Fruit fly (Drosophila melanogaster) whole organism, embryonic: ENCODE results near the gene NC2beta.

Experiments
- B-H2 ChIP-seq: fragments of 200-800 bp; sonication (Bioruptor generic); optimal IDR thresholded peaks from 2 replicates; lab custom pipeline; 2018; ENCODE audit warnings: missing biosample characterization, mild to moderate bottlenecking, missing genetic modification characterization
- Bgb ChIP-seq: fragments of 200-800 bp; sonication (Bioruptor generic); IDR thresholded peaks from 2 replicates; pipeline ENCODE4 v1.3.6; 2022; ENCODE audit warnings: missing biosample characterization, missing genetic modification characterization; ENCODE audit not compliant: partially characterized antibody
- BtbVII ChIP-seq: fragments of 200-800 bp; sonication (Bioruptor generic); optimal IDR thresholded peaks from 3 replicates; lab custom pipeline; 2017; ENCODE audit warnings: missing biosample characterization, mild to moderate bottlenecking, missing genetic modification characterization
- CG10366 ChIP-seq: fragments of 200-800 bp; sonication (Bioruptor generic); IDR thresholded peaks from 2 replicates; pipeline ENCODE4 v1.3.6; 2022; ENCODE audit warnings: missing biosample characterization, missing genetic modification characterization
- CG10565 ChIP-seq: fragments of 200-800 bp; sonication (Bioruptor generic); optimal IDR thresholded peaks from 3 replicates; lab custom pipeline; 2016; ENCODE audit warnings: missing biosample characterization, mild to moderate bottlenecking, missing genetic modification characterization
- CG10654 ChIP-seq: fragments of 200-800 bp; sonication (Bioruptor generic); optimal IDR thresholded peaks from 2 replicates; lab custom pipeline; 2016; ENCODE audit warnings: missing biosample characterization, missing genetic modification characterization
- CG11398 ChIP-seq: fragments of 200-800 bp; sonication (Bioruptor generic); optimal IDR thresholded peaks from 2 replicates; lab custom pipeline; 2016; ENCODE audit warnings: missing biosample characterization, missing genetic modification characterization
- CG11456 ChIP-seq: fragments of 200-800 bp; sonication (Bioruptor generic); IDR thresholded peaks from 3 replicates; pipeline ENCODE4 v1.3.6; 2022; ENCODE audit warnings: missing biosample characterization, missing genetic modification characterization
- CG11560 ChIP-seq: fragments of 200-800 bp; sonication (Bioruptor generic); IDR thresholded peaks from 3 replicates; pipeline ENCODE4 v1.3.6; 2022; ENCODE audit warnings: missing biosample characterization, missing genetic modification characterization
- CG12104 ChIP-seq: fragments of 200-800 bp; sonication (Bioruptor generic); optimal IDR thresholded peaks from 3 replicates; lab custom pipeline; 2016; ENCODE audit warnings: missing biosample characterization, missing genetic modification characterization
- CG1647 ChIP-seq: fragments of 200-800 bp; sonication (Bioruptor generic); optimal IDR thresholded peaks from 3 replicates; lab custom pipeline; 2016; ENCODE audit warnings: missing biosample characterization, missing genetic modification characterization
- CG18476 ChIP-seq: fragments of 200-800 bp; sonication (Bioruptor generic); optimal IDR thresholded peaks from 2 replicates; lab custom pipeline; 2016; ENCODE audit warnings: missing biosample characterization, mild to moderate bottlenecking, missing genetic modification characterization
- CG31388 ChIP-seq: fragments of 200-800 bp; sonication (Bioruptor generic); optimal IDR thresholded peaks from 2 replicates; lab custom pipeline; 2016; ENCODE audit warnings: missing biosample characterization, missing genetic modification characterization
- CG33213 ChIP-seq: fragments of 200-800 bp; sonication (Bioruptor generic); optimal IDR thresholded peaks from 3 replicates; lab custom pipeline; 2016; ENCODE audit warnings: missing biosample characterization, missing genetic modification characterization
- CG34376 ChIP-seq: fragments of 200-800 bp; sonication (Bioruptor generic); optimal IDR thresholded peaks from 2 replicates; lab custom pipeline; 2018; ENCODE audit warnings: missing biosample characterization, mild to moderate bottlenecking, missing genetic modification characterization
- CG3995 ChIP-seq: fragments of 200-800 bp; sonication (Bioruptor generic); optimal IDR thresholded peaks from 3 replicates; lab custom pipeline; 2016; ENCODE audit warnings: missing biosample characterization, missing genetic modification characterization
- CG4360 ChIP-seq: fragments of 200-800 bp; sonication (Bioruptor generic); IDR thresholded peaks from 2 replicates; pipeline ENCODE4 v1.3.6; 2022; ENCODE audit warnings: missing biosample characterization, missing genetic modification characterization
- CG5180 ChIP-seq: fragments of 200-800 bp; sonication (Bioruptor generic); optimal IDR thresholded peaks from 3 replicates; lab custom pipeline; 2017; ENCODE audit warnings: missing biosample characterization, missing genetic modification characterization, mild to moderate bottlenecking, moderate library complexity, missing genetic modification reagents
- CG5953 ChIP-seq: fragments of 200-800 bp; sonication (Bioruptor generic); IDR thresholded peaks from 2 replicates; pipeline ENCODE4 v1.3.6; 2022; ENCODE audit warnings: missing biosample characterization, missing genetic modification characterization
- CG6854 ChIP-seq: fragments of 200-800 bp; sonication (Bioruptor generic); optimal IDR thresholded peaks from 3 replicates; lab custom pipeline; 2017; ENCODE audit warnings: missing biosample characterization, mild to moderate bottlenecking, missing genetic modification characterization
- CG7745 ChIP-seq: fragments of 200-800 bp; sonication (Bioruptor generic); optimal IDR thresholded peaks from 2 replicates; lab custom pipeline; 2018; ENCODE audit warnings: missing biosample characterization, mild to moderate bottlenecking, missing genetic modification characterization, moderate library complexity
- CG9727 ChIP-seq: fragments of 200-800 bp; sonication (Bioruptor generic); optimal IDR thresholded peaks from 3 replicates; lab custom pipeline; 2017; ENCODE audit warnings: missing biosample characterization, mild to moderate bottlenecking, missing genetic modification characterization
- CoRest ChIP-seq: fragments of 200-800 bp; sonication (Bioruptor generic); optimal IDR thresholded peaks from 3 replicates; lab custom pipeline; 2018; ENCODE audit warnings: missing biosample characterization, mild to moderate bottlenecking, missing genetic modification characterization, moderate library complexity
- Dll ChIP-seq: fragments of 200-800 bp; sonication (Bioruptor generic); IDR thresholded peaks from 4 replicates; pipeline ENCODE4 v1.3.6; 2022; ENCODE audit warnings: missing biosample characterization, missing genetic modification characterization; ENCODE audit not compliant: partially characterized antibody
- Ets97D ChIP-seq: fragments of 200-800 bp; sonication (Bioruptor generic); optimal IDR thresholded peaks from 3 replicates; lab custom pipeline; 2016; ENCODE audit warnings: missing biosample characterization, missing genetic modification characterization
- HLHmδ ChIP-seq: fragments of 200-800 bp; sonication (Bioruptor generic); optimal IDR thresholded peaks from 2 replicates; lab custom pipeline; 2018; ENCODE audit warnings: missing biosample characterization, mild to moderate bottlenecking, missing genetic modification characterization, moderate library complexity
- Mrtf ChIP-seq: fragments of 200-800 bp; sonication (Bioruptor generic); IDR thresholded peaks from 3 replicates; pipeline ENCODE4 v1.3.6; 2022; ENCODE audit warnings: missing biosample characterization, missing genetic modification characterization
- NK7.1 ChIP-seq: fragments of 200-800 bp; sonication (Bioruptor generic); optimal IDR thresholded peaks from 3 replicates; lab custom pipeline; 2016; ENCODE audit warnings: missing biosample characterization, missing genetic modification characterization
- Nf-YA ChIP-seq: fragments of 200-800 bp; sonication (Bioruptor generic); IDR thresholded peaks from 2 replicates; pipeline ENCODE4 v1.3.6; 2022; ENCODE audit warnings: missing biosample characterization, missing genetic modification characterization
- Oli ChIP-seq: fragments of 200-800 bp; sonication (Bioruptor generic); optimal IDR thresholded peaks from 2 replicates; lab custom pipeline; 2018; ENCODE audit warnings: missing biosample characterization, mild to moderate bottlenecking, missing genetic modification characterization, moderate library complexity
- PHDP ChIP-seq: fragments of 200-800 bp; sonication (Bioruptor generic); optimal IDR thresholded peaks from 3 replicates; lab custom pipeline; 2018; ENCODE audit warnings: missing biosample characterization, mild to moderate bottlenecking, missing genetic modification characterization, moderate library complexity
- Tbp ChIP-seq: fragments of >200 bp; optimal IDR thresholded peaks from 2 replicates; lab custom pipeline; 2018; ENCODE audit warnings: missing biosample characterization, missing genetic modification characterization
- al ChIP-seq: fragments of 200-800 bp; sonication (Bioruptor generic); IDR thresholded peaks from 2 replicates; pipeline ENCODE4 v1.3.6; 2022; ENCODE audit warnings: missing biosample characterization, missing genetic modification characterization
- br ChIP-seq: fragments of >200 bp; optimal IDR thresholded peaks from 2 replicates; lab custom pipeline; 2017
- danr ChIP-seq: fragments of 200-800 bp; sonication (Bioruptor generic); IDR thresholded peaks from 2 replicates; pipeline ENCODE4 v1.3.6; 2022; ENCODE audit warnings: missing biosample characterization, missing genetic modification characterization
- ewg ChIP-seq: fragments of 200-800 bp; sonication (Bioruptor generic); optimal IDR thresholded peaks from 3 replicates; lab custom pipeline; 2017; ENCODE audit warnings: mild to moderate bottlenecking, missing biosample characterization, missing genetic modification reagents, missing genetic modification characterization
- eyg ChIP-seq: fragments of 200-800 bp; sonication (Bioruptor generic); optimal IDR thresholded peaks from 3 replicates; lab custom pipeline; 2016; ENCODE audit warnings: missing biosample characterization, missing genetic modification characterization
- jigr1 ChIP-seq: fragments of 200-800 bp; sonication (Bioruptor generic); IDR thresholded peaks from 3 replicates; pipeline ENCODE4 v1.3.6; 2022; ENCODE audit warnings: missing biosample characterization, missing genetic modification characterization
- kah ChIP-seq: fragments of 200-800 bp; sonication (Bioruptor generic); optimal IDR thresholded peaks from 2 replicates; lab custom pipeline; 2018; ENCODE audit warnings: missing biosample characterization, mild to moderate bottlenecking, missing genetic modification characterization
- luna ChIP-seq: fragments of 200-800 bp; sonication (Bioruptor generic); optimal IDR thresholded peaks from 2 replicates; lab custom pipeline; 2016; ENCODE audit warnings: missing biosample characterization, missing genetic modification characterization
- mam ChIP-seq: fragments of 200-800 bp; sonication (Bioruptor generic); optimal IDR thresholded peaks from 3 replicates; lab custom pipeline; 2016; ENCODE audit warnings: missing biosample characterization, missing genetic modification characterization
- mld ChIP-seq: fragments of 200-800 bp; sonication (Bioruptor generic); IDR thresholded peaks from 3 replicates; pipeline ENCODE4 v1.3.6; 2022; ENCODE audit warnings: missing biosample characterization, missing genetic modification characterization; ENCODE audit not compliant: partially characterized antibody
- pan ChIP-seq, 4 experiments: fragments of >200 bp in 3 of 4; fragments of 200-800 bp in 1 of 4; sonication (Bioruptor generic) in 1 of 4; optimal IDR thresholded peaks in 3 of 4; IDR thresholded peaks in 1 of 4; 2 replicates each; pipeline versions ENCODE4 v1.3.6 to Lab custom; 2017 to 2022; ENCODE audit warnings: missing biosample characterization in 2 of 4, missing genetic modification characterization in 2 of 4, mixed read lengths in 1 of 4
- rib ChIP-seq: fragments of 200-800 bp; sonication (Bioruptor generic); IDR thresholded peaks from 2 replicates; pipeline ENCODE4 v1.3.6; 2022; ENCODE audit warnings: missing biosample characterization, missing genetic modification characterization
- schlank ChIP-seq: fragments of 200-800 bp; sonication (Bioruptor generic); optimal IDR thresholded peaks from 2 replicates; lab custom pipeline; 2018; ENCODE audit warnings: missing biosample characterization, mild to moderate bottlenecking, missing genetic modification characterization
- slp2 ChIP-seq: fragments of 200-800 bp; sonication (Bioruptor generic); optimal IDR thresholded peaks from 2 replicates; lab custom pipeline; 2016; ENCODE audit warnings: missing biosample characterization, missing genetic modification characterization
- so ChIP-seq: fragments of 200-800 bp; sonication (Bioruptor generic); IDR thresholded peaks from 3 replicates; pipeline ENCODE4 v1.3.6; 2022; ENCODE audit warnings: missing biosample characterization, missing genetic modification characterization
- sug ChIP-seq: fragments of 200-800 bp; optimal IDR thresholded peaks from 2 replicates; lab custom pipeline; 2019; ENCODE audit warnings: missing biosample characterization, mild to moderate bottlenecking, missing genetic modification characterization, moderate library complexity
- ttk ChIP-seq: fragments of 200-800 bp; sonication (Bioruptor generic); IDR thresholded peaks from 2 replicates; pipeline ENCODE4 v2.1.2; 2022; ENCODE audit warnings: missing biosample characterization, missing genetic modification characterization
- wdn ChIP-seq: fragments of 200-800 bp; sonication (Bioruptor generic); IDR thresholded peaks from 2 replicates; pipeline ENCODE4 v1.3.6; 2022; ENCODE audit warnings: missing biosample characterization, missing genetic modification characterization
- yki ChIP-seq: fragments of >200 bp; optimal IDR thresholded peaks from 3 replicates; lab custom pipeline; 2018
- zen2 ChIP-seq: fragments of 200-800 bp; sonication (Bioruptor generic); IDR thresholded peaks from 3 replicates; pipeline ENCODE4 v1.3.6; 2022; ENCODE audit warnings: missing biosample characterization, missing genetic modification characterization; ENCODE audit not compliant: partially characterized antibody

The NC2beta gene

dm6 chr2L:15009703-15010102 is 2.1 kb downstream of the NC2beta start, which contains the start of the genes THG and Rnmt (continued):
- TF ChIP-seq ewg, result peak; percentile 55
- TF ChIP-seq sug (tag; lab: Kevin White, UChicago), result peak; percentile 83
- TF ChIP-seq CG10366 (GFP tag; lab: Robert Waterston, UW), result peak; percentile 85
- TF ChIP-seq CG6854 (GFP tag; lab: Kevin White, UChicago), result no peak
- TF ChIP-seq yki, result no peak
- peak; percentile 74 for TF ChIP-seq mam (GFP tag; lab: Kevin White, UChicago)
- TF ChIP-seq Tbp, result no peak
- TF ChIP-seq CG11456, result peak; percentile 85
- peak; percentile 35 for TF ChIP-seq CG31388
- TF ChIP-seq PHDP, result peak; percentile 90
- 0 out of 3 replicates have a peak, but pooled peaks have one; percentile 37 for TF ChIP-seq jigr1 (GFP tag; lab: Robert Waterston, UW)
- TF ChIP-seq B-H2 (GFP tag; lab: Kevin White, UChicago), result peak; percentile 90
- peak; percentile 0 for TF ChIP-seq NK7.1 (GFP tag; lab: Kevin White, UChicago)
- TF ChIP-seq CG4360 (GFP tag; lab: Robert Waterston, UW), result no peak
- peak; percentile 71 for TF ChIP-seq al (GFP tag; lab: Robert Waterston, UW)
- TF ChIP-seq CG12104 (GFP tag; lab: Kevin White, UChicago), result peak; percentile 63
- peak; percentile 51; the same call in 1 of the 3 replicates for TF ChIP-seq CG11560 (tag; lab: Robert Waterston, UW)
- TF ChIP-seq CG5180 (GFP tag; lab: Kevin White, UChicago), result no peak
- peak; percentile 7 for TF ChIP-seq kah (GFP tag; lab: Kevin White, UChicago)
- TF ChIP-seq CG5953 (GFP tag; lab: Robert Waterston, UW), result peak; percentile 71
- no peak for TF ChIP-seq mld (GFP tag; lab: Robert Waterston, UW)
- peak; percentile 54 for TF ChIP-seq CG1647 (GFP tag; lab: Kevin White, UChicago)
- no peak for TF ChIP-seq schlank
- TF ChIP-seq ttk (GFP tag; lab: Robert Waterston, UW), result peak; percentile 86
- TF ChIP-seq CoRest (tag; lab: Kevin White, UChicago), result peak; percentile 89
- peak; percentile 14 for TF ChIP-seq eyg
- no peak for TF ChIP-seq CG10565
- TF ChIP-seq so (GFP tag; lab: Robert Waterston, UW), result peak; percentile 60; the same call in 1 of the 3 replicates
- TF ChIP-seq CG3995 (GFP tag; lab: Kevin White, UChicago), result peak; percentile 50
- TF ChIP-seq slp2 (GFP tag; lab: Kevin White, UChicago), result no peak
- peak; percentile 61 for TF ChIP-seq CG34376 (GFP tag; lab: Kevin White, UChicago)
- peak; percentile 96 for TF ChIP-seq Dll (GFP tag; lab: Robert Waterston, UW)
- no peak for TF ChIP-seq Nf-YA
- TF ChIP-seq Bgb, result peak; percentile 87
- TF ChIP-seq br, result no peak
- no peak for TF ChIP-seq CG7745
- peak; percentile 72 for TF ChIP-seq wdn (GFP tag; lab: Robert Waterston, UW)
- TF ChIP-seq CG11398 (GFP tag; lab: Kevin White, UChicago), result no peak
- no peak for TF ChIP-seq HLHmδ
- TF ChIP-seq zen2 (GFP tag; lab: Robert Waterston, UW), result peak; percentile 49; the same call in 1 of the 3 replicates
- TF ChIP-seq Ets97D (GFP tag; lab: Kevin White, UChicago), result peak; percentile 71
- TF ChIP-seq luna, result no peak
- TF ChIP-seq Oli (tag; lab: Kevin White, UChicago), result peak; percentile 75
- TF ChIP-seq CG33213 (GFP tag; lab: Kevin White, UChicago), result peak; percentile 44
- peak; percentile 73 for TF ChIP-seq rib (GFP tag; lab: Robert Waterston, UW)
- peak; percentile 79 for TF ChIP-seq CG10654 (GFP tag; lab: Kevin White, UChicago)
- no peak for TF ChIP-seq pan (optimal IDR thresholded peaks at IDR 0.05; lab: Kevin White, UChicago)
- TF ChIP-seq pan (GFP tag; optimal IDR thresholded peaks at IDR 0.05 in 1 of 2, IDR thresholded peaks at IDR 0.05 in 1 of 2), result peak in 1 of 2 experiments; percentile 83
- TF ChIP-seq BtbVII (GFP tag; lab: Kevin White, UChicago), result peak; percentile 2
- no peak for TF ChIP-seq danr (GFP tag; lab: Robert Waterston, UW)
- TF ChIP-seq Mrtf (GFP tag; lab: Robert Waterston, UW), result peak; percentile 80
- peak; percentile 77 for TF ChIP-seq CG9727
- TF ChIP-seq CG18476 (GFP tag; lab: Kevin White, UChicago), result peak; percentile 62
